Worm (Caenorhabditis elegans) whole organism, midembryonic: ENCODE results near the gene cya-1.

ENCODE experiments used
- T22C8.4 ChIP-seq: fragments of 200-800 bp; sonication (Bioruptor generic); IDR thresholded peaks from 2 replicates; pipeline ENCODE4 v1.3.6; 2022; ENCODE audit warnings: missing genetic modification characterization, missing compliant biosample characterization
- cog-1 ChIP-seq: sonication (generic microtip); optimal IDR thresholded peaks from 2 replicates; lab custom pipeline; 2016; ENCODE audit warnings: missing genetic modification characterization, missing compliant biosample characterization
- flt-1 ChIP-seq: fragments of 200-800 bp; sonication (Bioruptor generic); IDR thresholded peaks from 2 replicates; pipeline ENCODE4 v1.3.6; 2022; ENCODE audit warnings: missing genetic modification characterization, missing compliant biosample characterization
- klf-2 ChIP-seq: fragments of 200-800 bp; sonication (Bioruptor generic); conservative IDR thresholded peaks from 2 replicates; pipeline ENCODE4 v1.3.6; 2022; ENCODE audit warnings: missing genetic modification reagents, missing genetic modification characterization, missing compliant biosample characterization
- med-1 ChIP-seq: sonication (generic microtip); optimal IDR thresholded peaks from 2 replicates; lab custom pipeline; 2017; ENCODE audit warnings: missing genetic modification characterization, mild to moderate bottlenecking, missing compliant biosample characterization, antibody characterized with exemption, missing genetic modification reagents; ENCODE audit not compliant: insufficient read depth
- ref-1 ChIP-seq: fragments of 200-800 bp; sonication (Bioruptor generic); conservative IDR thresholded peaks from 2 replicates; pipeline ENCODE4 v1.3.6; 2022; ENCODE audit warnings: missing genetic modification reagents, missing genetic modification characterization, missing compliant biosample characterization
- tab-1 ChIP-seq: fragments of 200-800 bp; sonication (Bioruptor generic); IDR thresholded peaks from 2 replicates; pipeline ENCODE4 v1.3.6; 2022; ENCODE audit warnings: missing genetic modification characterization, missing compliant biosample characterization
- ztf-23 ChIP-seq: fragments of 200-800 bp; sonication (Bioruptor generic); IDR thresholded peaks from 2 replicates; pipeline ENCODE4 v1.3.6; 2022; ENCODE audit warnings: missing genetic modification reagents, missing genetic modification characterization, missing compliant biosample characterization
- ztf-29 ChIP-seq: fragments of 200-800 bp; sonication (Bioruptor generic); IDR thresholded peaks from 2 replicates; pipeline ENCODE4 v1.3.6; 2022; ENCODE audit warnings: missing genetic modification reagents, missing genetic modification characterization, missing compliant biosample characterization

The cya-1 gene

ce11 chrIII:9138601-9139000 is 29.5 kb upstream of the cya-1 start, which contains the start of gene ZK512.7:
Gene ZK512.7 (minus strand): TSS chrIII:9138701.
- no peak for TF ChIP-seq klf-2 (GFP tag; lab: Robert Waterston, UW)
- TF ChIP-seq ztf-29 (GFP tag; lab: Robert Waterston, UW): no peak
- TF ChIP-seq med-1 (GFP tag; lab: Kevin White, UChicago): no peak
- no peak for TF ChIP-seq tab-1 (GFP tag; lab: Robert Waterston, UW)
- TF ChIP-seq ztf-23: no peak
- no peak for TF ChIP-seq flt-1 (GFP tag; lab: Robert Waterston, UW)
- TF ChIP-seq ref-1: no peak
- no peak for TF ChIP-seq T22C8.4 (GFP tag; lab: Robert Waterston, UW)
- TF ChIP-seq cog-1 (tag; lab: Kevin White, UChicago): no peak

- TF ChIP-seq ztf-23 (no peak), cog-1 (tag; lab: Kevin White, UChicago) (no peak), ref-1 (no peak), med-1 (GFP tag; lab: Kevin White, UChicago) (no peak), klf-2 (GFP tag; lab: Robert Waterston, UW) (no peak), tab-1 (GFP tag; lab: Robert Waterston, UW) (no peak), ztf-29 (GFP tag; lab: Robert Waterston, UW) (no peak), T22C8.4 (GFP tag; lab: Robert Waterston, UW) (no peak)
Measured at ce11 chrIII:9136587-9136986, 27.5 kb upstream of the cya-1 start, which contains the start of gene eat-4. Gene eat-4 (plus strand): TSS chrIII:9136887.

- TF ChIP-seq med-1 (GFP tag; lab: Kevin White, UChicago): no peak
- no peak for TF ChIP-seq cog-1 (tag; lab: Kevin White, UChicago)
- no peak for TF ChIP-seq ztf-23
- TF ChIP-seq klf-2 (GFP tag; lab: Robert Waterston, UW): no peak
- no peak for TF ChIP-seq ref-1
Measured at ce11 chrIII:9130588-9130987, 21.5 kb upstream of the cya-1 start, which contains the start of gene ZK512.10. Gene ZK512.10 (plus strand): TSS chrIII:9130888.

- TF ChIP-seq med-1 (GFP tag; lab: Kevin White, UChicago) (no peak), ref-1 (no peak), tab-1 (GFP tag; lab: Robert Waterston, UW) (no peak), flt-1 (GFP tag; lab: Robert Waterston, UW) (no peak), T22C8.4 (GFP tag; lab: Robert Waterston, UW) (no peak), cog-1 (tag; lab: Kevin White, UChicago) (no peak), ztf-23 (no peak), ztf-29 (GFP tag; lab: Robert Waterston, UW) (no peak), klf-2 (GFP tag; lab: Robert Waterston, UW) (no peak)
Measured at ce11 chrIII:9125789-9126304, 16.8 kb upstream of the cya-1 start, which contains the start of gene sec-16A.1. Gene sec-16A.1 (plus strand): TSS chrIII:9125839.

ce11 chrIII:9118921-9119606 is 10.0 kb upstream of the cya-1 start, which contains the start of gene ced-11:
Gene ced-11 (plus strand): TSS chrIII:9119556.
- TF ChIP-seq med-1 (GFP tag; lab: Kevin White, UChicago) (no peak), ztf-23 (no peak), cog-1 (tag; lab: Kevin White, UChicago) (no peak)

ce11 chrIII:9118314-9118850 is 9.3 kb upstream of the cya-1 start, which contains the start of gene grl-11:
Gene grl-11 (minus strand): TSS chrIII:9118364.
- TF ChIP-seq tab-1 (GFP tag; lab: Robert Waterston, UW) (no peak), T22C8.4 (GFP tag; lab: Robert Waterston, UW) (no peak), ztf-29 (GFP tag; lab: Robert Waterston, UW) (no peak), cog-1 (tag; lab: Kevin White, UChicago) (no peak), klf-2 (GFP tag; lab: Robert Waterston, UW) (no peak), med-1 (GFP tag; lab: Kevin White, UChicago) (no peak), flt-1 (GFP tag; lab: Robert Waterston, UW) (no peak), ztf-23 (no peak), ref-1 (no peak)

ce11 chrIII:9115745-9116144 is 6.7 kb upstream of the cya-1 start:
- TF ChIP-seq med-1 (GFP tag; lab: Kevin White, UChicago) (no peak), klf-2 (GFP tag; lab: Robert Waterston, UW) (no peak), ztf-23 (no peak), tab-1 (GFP tag; lab: Robert Waterston, UW) (no peak), T22C8.4 (GFP tag; lab: Robert Waterston, UW) (no peak), ztf-29 (GFP tag; lab: Robert Waterston, UW) (no peak), ref-1 (no peak), flt-1 (GFP tag; lab: Robert Waterston, UW) (no peak), cog-1 (tag; lab: Kevin White, UChicago) (no peak)

ce11 chrIII:9114649-9115048 is 5.6 kb upstream of the cya-1 start, which contains the start of gene ZK512.1:
Gene ZK512.1 (plus strand): TSS chrIII:9114949.
- TF ChIP-seq T22C8.4 (GFP tag; lab: Robert Waterston, UW): no peak
- no peak for TF ChIP-seq klf-2 (GFP tag; lab: Robert Waterston, UW)
- no peak for TF ChIP-seq ztf-29 (GFP tag; lab: Robert Waterston, UW)
- TF ChIP-seq cog-1 (tag; lab: Kevin White, UChicago): no peak
- no peak for TF ChIP-seq med-1 (GFP tag; lab: Kevin White, UChicago)
- TF ChIP-seq tab-1 (GFP tag; lab: Robert Waterston, UW): no peak
- no peak for TF ChIP-seq ref-1
- no peak for TF ChIP-seq ztf-23
- TF ChIP-seq flt-1 (GFP tag; lab: Robert Waterston, UW): no peak

- TF ChIP-seq flt-1 (GFP tag; lab: Robert Waterston, UW): peak; percentile 44; the same call in 1 of the 2 replicates
- TF ChIP-seq klf-2 (GFP tag; lab: Robert Waterston, UW): no peak
- no peak for TF ChIP-seq tab-1 (GFP tag; lab: Robert Waterston, UW)
- TF ChIP-seq ref-1: no peak
Measured at ce11 chrIII:9114076-9114475, 5.0 kb upstream of the cya-1 start.
